Fruit fly (Drosophila melanogaster) whole organism, wandering third instar larva: ENCODE data around the gene ben.

Experiments
- Dfd ChIP-seq: fragments of >200 bp; optimal IDR thresholded peaks from 2 replicates; lab custom pipeline; 2017; ENCODE audit warnings: missing biosample characterization, missing genetic modification characterization
- Dif ChIP-seq: fragments of 200-275, 200-300 bp; sonication (Bioruptor generic); optimal IDR thresholded peaks from 2 replicates; lab custom pipeline; 2018; ENCODE audit warnings: missing biosample characterization, missing genetic modification characterization; ENCODE audit not compliant: partially characterized antibody
- OdsH ChIP-seq: fragments of 200-800 bp; sonication (Bioruptor generic); optimal IDR thresholded peaks from 2 replicates; lab custom pipeline; 2016; ENCODE audit warnings: missing biosample characterization, mild to moderate bottlenecking, missing genetic modification characterization
- br ChIP-seq: fragments of 200-800 bp; sonication (Bioruptor generic); optimal IDR thresholded peaks from 2 replicates; lab custom pipeline; 2016; ENCODE audit warnings: missing biosample characterization, missing genetic modification characterization
- dl ChIP-seq, 2 experiments: fragments of 175-275, 200-275 bp in 1 of 2; fragments of 200-275 bp in 1 of 2; sonication (Bioruptor generic); optimal IDR thresholded peaks; lab custom pipeline; 2018; ENCODE audit warnings: mild to moderate bottlenecking in 2 of 2, missing biosample characterization in 2 of 2, missing genetic modification characterization in 2 of 2, moderate library complexity in 2 of 2; ENCODE audit not compliant: partially characterized antibody in 2 of 2, insufficient read depth in 1 of 2
- foxo ChIP-seq, 2 experiments: fragments of 200-800 bp; sonication (Bioruptor generic); optimal IDR thresholded peaks; 2 replicates in 1 of 2; 3 replicates in 1 of 2; lab custom pipeline; 2016 to 2017; ENCODE audit warnings: missing biosample characterization in 2 of 2, missing genetic modification characterization in 2 of 2
- lola ChIP-seq: fragments of >200 bp; optimal IDR thresholded peaks from 2 replicates; lab custom pipeline; 2017; ENCODE audit warnings: missing biosample characterization, missing genetic modification characterization
- pan ChIP-seq: fragments of >200 bp; optimal IDR thresholded peaks from 2 replicates; lab custom pipeline; 2017

DNA sequence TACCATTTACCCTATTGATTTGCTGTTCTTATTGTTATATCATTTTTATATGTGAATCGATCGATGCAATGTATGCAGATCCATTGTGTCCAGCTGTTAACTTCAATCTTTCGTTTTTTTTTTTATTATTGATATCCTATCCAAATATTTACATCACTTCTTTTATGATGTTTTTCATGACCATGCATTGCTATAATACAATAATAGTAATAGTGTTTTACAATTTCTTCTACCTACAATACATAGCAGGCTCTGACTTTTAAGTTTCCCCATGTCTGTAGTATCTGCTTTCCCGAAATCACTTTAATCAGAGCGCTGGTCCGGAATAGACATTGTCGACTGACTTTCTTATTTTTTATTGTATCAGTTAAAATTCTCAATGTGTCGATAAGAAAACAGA lies 41.2 kb upstream of the ben start, which contains the start of gene CG11068:
- TF ChIP-seq OdsH (GFP tag; lab: Kevin White, UChicago) (no peak), lola (GFP tag; lab: Kevin White, UChicago) (no peak), Dif (GFP tag; lab: Kevin White, UChicago) (no peak), pan (lab: Kevin White, UChicago) (no peak), dl (GFP tag; optimal IDR thresholded peaks at IDR 0.05; lab: Kevin White, UChicago; ENCODE audit: insufficient read depth in 1 of 2, partially characterized antibody in 2 of 2) (no peak), br (GFP tag; lab: Kevin White, UChicago) (no peak), foxo (GFP tag; optimal IDR thresholded peaks at IDR 0.05; lab: Kevin White, UChicago) (no peak), Dfd (GFP tag; lab: Kevin White, UChicago) (no peak)
